Worm (Caenorhabditis elegans): ENCODE results near the gene B0250.18.

The B0250.18 gene

DNA sequence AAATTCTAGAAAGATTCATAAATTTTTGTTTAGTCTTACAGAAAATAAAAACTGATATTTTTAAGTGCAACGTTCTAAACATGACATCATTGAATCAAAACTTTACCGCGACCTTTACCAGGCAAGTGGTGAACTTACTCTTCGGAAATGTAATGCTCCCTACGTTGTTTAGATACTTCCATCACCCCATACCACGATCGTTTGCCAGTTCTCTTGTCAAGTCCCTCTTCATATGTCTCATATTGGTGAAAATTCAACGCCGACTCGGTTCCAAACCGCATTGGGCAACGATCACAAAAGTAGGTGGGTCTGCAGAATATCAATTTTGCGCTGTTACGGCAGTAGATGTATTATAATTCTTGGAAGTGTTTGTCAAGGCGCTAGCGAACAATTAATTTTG is at the start of gene B0250.18:
Gene B0250.18 (minus strand): TSS at position 101 of the 400 bp plus-strand sequence.
- no peak for TF ChIP-seq B0310.2 (tag; optimal IDR thresholded peaks at IDR 0.05)
- TF ChIP-seq ama-1 (optimal IDR thresholded peaks at IDR 0.05) = no peak
- TF ChIP-seq pes-1 (GFP tag; IDR thresholded peaks at IDR 0.05) = no peak
- TF ChIP-seq ceh-36 (tag; optimal IDR thresholded peaks at IDR 0.05) = no peak
- no peak for TF ChIP-seq F13C5.2 (tag; optimal IDR thresholded peaks at IDR 0.05)
- no peak for TF ChIP-seq ets-7 (tag; optimal IDR thresholded peaks at IDR 0.05)
- TF ChIP-seq sea-1 (GFP tag; conservative IDR thresholded peaks at IDR 0.05) = no peak
- TF ChIP-seq tra-4 (tag; optimal IDR thresholded peaks at IDR 0.05) = no peak

DNA sequence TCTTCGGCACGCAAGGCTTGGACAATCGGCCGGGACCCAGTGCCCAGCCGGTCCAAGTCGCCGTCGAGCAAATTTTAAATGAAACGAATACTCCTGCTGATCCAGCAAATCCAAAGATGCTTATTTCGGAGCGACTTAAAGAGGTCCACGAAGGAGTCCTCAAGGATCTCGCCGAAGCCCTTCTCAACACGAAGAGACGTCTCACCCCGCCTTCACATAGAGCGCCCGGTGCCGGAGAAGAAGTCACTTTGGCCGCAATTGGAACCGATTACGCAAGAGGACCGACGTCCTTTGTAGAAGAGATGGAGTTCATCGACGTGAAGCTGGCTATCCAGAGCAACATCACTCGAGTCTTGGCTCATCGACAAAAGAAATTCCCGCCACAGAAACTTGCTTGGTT is 48.7 kb upstream of the B0250.18 start:
- no peak for TF ChIP-seq hnd-1 (tag; optimal IDR thresholded peaks at IDR 0.05)
- no peak for TF ChIP-seq tbx-11 (GFP tag; IDR thresholded peaks at IDR 0.05)
- TF ChIP-seq flt-1 (GFP tag; IDR thresholded peaks at IDR 0.05) = no peak
- TF ChIP-seq hmg-4 (GFP tag; optimal IDR thresholded peaks at IDR 0.05) = no peak
- no peak for TF ChIP-seq ceh-13 (GFP tag; optimal IDR thresholded peaks at IDR 0.05)
- no peak for TF ChIP-seq ama-1 (optimal IDR thresholded peaks at IDR 0.05)

DNA sequence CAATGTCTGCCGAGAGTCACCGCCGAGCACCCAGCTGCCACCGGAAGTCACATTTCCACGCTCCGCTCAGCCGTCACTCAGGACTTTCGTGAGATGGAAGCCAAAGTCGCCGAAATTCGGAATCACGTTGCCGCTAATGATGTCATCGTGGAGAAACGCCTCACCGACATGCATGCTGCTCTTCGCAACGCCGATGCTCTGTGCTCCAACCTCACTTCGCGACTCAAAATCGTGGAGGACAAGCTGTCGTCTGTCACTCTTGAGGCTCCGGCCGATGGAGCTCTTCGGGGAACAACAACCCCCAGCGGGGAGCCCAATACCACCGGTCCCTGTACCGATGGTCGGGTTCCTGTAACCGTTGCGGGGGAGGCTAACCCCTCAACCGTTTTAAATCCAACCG is 45.8 kb upstream of the B0250.18 start:
- TF ChIP-seq sea-1 (GFP tag; conservative IDR thresholded peaks at IDR 0.05) = no peak
- TF ChIP-seq flt-1 (GFP tag; IDR thresholded peaks at IDR 0.05) = no peak
- no peak for TF ChIP-seq scrt-1 (GFP tag; IDR thresholded peaks at IDR 0.05)
- no peak for TF ChIP-seq hmg-4 (GFP tag; optimal IDR thresholded peaks at IDR 0.05)
- TF ChIP-seq tbx-11 (GFP tag; IDR thresholded peaks at IDR 0.05) = no peak
- TF ChIP-seq hmbx-1 (tag; optimal IDR thresholded peaks at IDR 0.05) = no peak
- TF ChIP-seq ceh-13 (GFP tag; optimal IDR thresholded peaks at IDR 0.05) = no peak
- no peak for TF ChIP-seq F13C5.2 (tag; optimal IDR thresholded peaks at IDR 0.05)
- no peak for TF ChIP-seq B0310.2 (tag; optimal IDR thresholded peaks at IDR 0.05)
- no peak for TF ChIP-seq hnd-1 (tag; optimal IDR thresholded peaks at IDR 0.05)
- TF ChIP-seq ceh-36 (tag; optimal IDR thresholded peaks at IDR 0.05) = no peak

DNA sequence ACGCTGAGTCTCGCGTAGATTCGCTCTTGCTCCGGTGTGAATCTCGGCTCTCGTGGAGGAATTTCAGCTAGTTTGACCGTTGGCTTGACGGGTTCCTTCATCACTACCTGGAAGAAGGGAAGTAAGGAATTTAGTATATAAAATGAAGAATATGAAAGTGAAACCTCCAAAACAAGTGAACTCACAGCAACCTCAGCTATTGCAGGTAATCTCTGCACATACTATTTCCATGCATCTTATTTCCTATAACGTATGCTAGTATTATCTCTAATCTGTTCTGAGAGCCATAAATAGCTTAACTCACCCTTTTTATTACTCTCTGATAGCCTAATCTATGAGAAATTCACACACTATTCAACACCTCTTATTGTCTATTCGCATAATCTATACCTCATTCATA is 44.3 kb upstream of the B0250.18 start, which contains the start of gene Y38H6C.4:
Gene Y38H6C.4 (minus strand): TSS at position 101 of the 400 bp plus-strand sequence.
- TF ChIP-seq B0310.2 (tag; optimal IDR thresholded peaks at IDR 0.05) (no peak), ceh-13 (GFP tag; optimal IDR thresholded peaks at IDR 0.05) (no peak), scrt-1 (GFP tag; IDR thresholded peaks at IDR 0.05) (no peak), hnd-1 (tag; optimal IDR thresholded peaks at IDR 0.05) (no peak), pes-1 (GFP tag; IDR thresholded peaks at IDR 0.05) (no peak), tra-4 (tag; optimal IDR thresholded peaks at IDR 0.05) (no peak), flt-1 (GFP tag; IDR thresholded peaks at IDR 0.05) (no peak), ama-1 (optimal IDR thresholded peaks at IDR 0.05) (no peak), tbx-11 (GFP tag; IDR thresholded peaks at IDR 0.05) (no peak)

DNA sequence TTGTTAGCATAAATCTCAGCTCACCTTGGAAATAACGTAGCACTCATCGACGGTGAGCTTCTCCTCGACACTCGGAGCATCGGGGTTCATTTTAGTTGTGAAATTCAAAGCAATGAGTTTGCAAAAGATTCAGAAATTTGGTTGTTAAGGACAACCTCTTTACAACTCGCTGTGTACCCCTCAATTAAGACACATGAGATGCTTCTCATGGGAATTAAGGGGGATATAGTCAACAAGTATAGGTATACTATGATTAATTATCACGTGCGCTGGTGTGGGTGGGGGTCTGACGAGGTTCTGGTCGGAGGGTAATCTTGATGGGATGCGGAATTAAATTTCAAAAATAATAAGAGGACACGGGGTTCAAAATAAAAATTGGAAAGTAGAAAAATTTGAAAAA is 39.7 kb upstream of the B0250.18 start, which contains the start of gene dct-14:
Gene dct-14 (minus strand): TSS at position 101 of the 400 bp plus-strand sequence.
- TF ChIP-seq aly-1 (tag; optimal IDR thresholded peaks at IDR 0.05) (no peak), ceh-13 (GFP tag; optimal IDR thresholded peaks at IDR 0.05) (no peak), flt-1 (GFP tag; IDR thresholded peaks at IDR 0.05) (no peak)

DNA sequence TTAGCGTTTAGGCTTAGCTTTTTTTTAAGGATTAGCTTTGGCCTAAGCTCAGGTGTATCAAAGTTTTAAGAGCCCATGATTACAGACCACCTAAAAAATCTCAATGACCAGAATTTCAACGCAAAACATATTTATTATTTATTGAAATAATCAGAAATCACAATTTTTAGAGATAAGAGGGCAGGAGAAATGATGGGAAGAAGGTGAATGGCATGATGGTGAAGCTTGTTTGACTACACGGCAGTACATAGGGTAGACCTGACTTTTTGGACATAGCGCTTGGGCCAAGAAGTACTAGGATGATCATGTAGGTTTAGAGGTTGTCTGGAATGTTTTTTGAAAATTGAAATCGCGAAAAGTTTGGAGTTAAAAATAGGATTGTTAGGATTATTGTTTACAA is 38.9 kb upstream of the B0250.18 start:
- TF ChIP-seq tra-4 (tag; optimal IDR thresholded peaks at IDR 0.05) (no peak), F13C5.2 (tag; optimal IDR thresholded peaks at IDR 0.05) (no peak), hnd-1 (tag; optimal IDR thresholded peaks at IDR 0.05) (no peak), sea-1 (GFP tag; conservative IDR thresholded peaks at IDR 0.05) (no peak), tbx-37 (GFP tag; conservative IDR thresholded peaks at IDR 0.05) (no peak), tbx-11 (GFP tag; IDR thresholded peaks at IDR 0.05) (no peak), ama-1 (optimal IDR thresholded peaks at IDR 0.05) (no peak), pes-1 (GFP tag; IDR thresholded peaks at IDR 0.05) (no peak), scrt-1 (GFP tag; IDR thresholded peaks at IDR 0.05) (no peak), hmbx-1 (tag; optimal IDR thresholded peaks at IDR 0.05) (no peak), ceh-36 (tag; optimal IDR thresholded peaks at IDR 0.05) (no peak)

DNA sequence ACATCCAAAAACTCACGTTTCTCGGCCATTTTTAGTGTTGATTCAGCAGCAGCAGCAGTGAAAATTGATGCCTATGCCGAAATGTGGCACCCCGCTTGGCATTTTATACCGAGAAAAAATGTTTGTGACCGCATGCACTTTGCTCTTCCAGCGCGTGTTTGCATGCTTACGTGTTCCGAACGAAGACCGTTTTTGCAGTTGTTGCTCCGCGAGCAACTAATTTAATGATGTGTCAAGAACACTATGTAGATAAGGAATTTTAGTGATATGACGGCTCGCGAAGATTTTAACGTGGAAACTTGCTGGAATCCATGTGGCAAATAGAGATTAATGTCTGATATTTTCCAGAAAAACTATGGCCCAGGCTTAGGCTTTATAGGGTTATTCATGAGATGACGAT is 38.3 kb upstream of the B0250.18 start, which contains the start of gene dct-16:
Gene dct-16 (minus strand): TSS at position 78 of the 400 bp plus-strand sequence.
- TF ChIP-seq aly-1 (tag; optimal IDR thresholded peaks at IDR 0.05) (no peak), scrt-1 (GFP tag; IDR thresholded peaks at IDR 0.05) (no peak), ama-1 (optimal IDR thresholded peaks at IDR 0.05) (no peak), ets-7 (tag; optimal IDR thresholded peaks at IDR 0.05) (no peak), flt-1 (GFP tag; IDR thresholded peaks at IDR 0.05) (no peak), ceh-13 (GFP tag; optimal IDR thresholded peaks at IDR 0.05) (no peak), pes-1 (GFP tag; IDR thresholded peaks at IDR 0.05) (no peak), hnd-1 (tag; optimal IDR thresholded peaks at IDR 0.05) (no peak), F13C5.2 (tag; optimal IDR thresholded peaks at IDR 0.05) (no peak), hmg-4 (GFP tag; optimal IDR thresholded peaks at IDR 0.05) (no peak), ceh-36 (tag; optimal IDR thresholded peaks at IDR 0.05) (no peak), sea-1 (GFP tag; conservative IDR thresholded peaks at IDR 0.05) (no peak), tbx-11 (GFP tag; IDR thresholded peaks at IDR 0.05) (no peak)

DNA sequence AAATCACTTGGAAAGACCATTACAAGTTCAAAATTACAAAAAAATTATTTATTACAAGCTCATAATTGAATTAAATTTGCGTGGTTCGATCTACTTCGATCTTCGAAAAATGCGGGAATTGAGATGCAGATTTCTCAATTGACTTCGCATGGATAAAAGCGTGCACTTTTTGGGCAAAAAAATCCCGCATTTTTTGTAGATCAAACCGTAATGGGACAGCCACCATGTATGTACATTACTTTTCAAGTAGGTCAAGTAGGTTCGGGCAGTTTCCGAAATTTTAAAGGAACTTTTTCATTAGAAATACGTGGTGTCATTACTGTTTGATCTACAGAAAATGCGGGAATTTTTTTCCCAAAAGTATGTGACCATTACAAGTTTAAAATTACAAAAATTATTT is 36.8 kb upstream of the B0250.18 start:
- TF ChIP-seq ceh-13 (GFP tag; optimal IDR thresholded peaks at IDR 0.05) = no peak
- no peak for TF ChIP-seq ets-7 (tag; optimal IDR thresholded peaks at IDR 0.05)
- no peak for TF ChIP-seq hmg-4 (GFP tag; optimal IDR thresholded peaks at IDR 0.05)
- no peak for TF ChIP-seq sea-1 (GFP tag; conservative IDR thresholded peaks at IDR 0.05)
- no peak for TF ChIP-seq pes-1 (GFP tag; IDR thresholded peaks at IDR 0.05)
- no peak for TF ChIP-seq F13C5.2 (tag; optimal IDR thresholded peaks at IDR 0.05)
- no peak for TF ChIP-seq aly-1 (tag; optimal IDR thresholded peaks at IDR 0.05)
- no peak for TF ChIP-seq tbx-11 (GFP tag; IDR thresholded peaks at IDR 0.05)
